Worm (Caenorhabditis elegans): ENCODE data around the gene taap-1.

Gene taap-1

DNA sequence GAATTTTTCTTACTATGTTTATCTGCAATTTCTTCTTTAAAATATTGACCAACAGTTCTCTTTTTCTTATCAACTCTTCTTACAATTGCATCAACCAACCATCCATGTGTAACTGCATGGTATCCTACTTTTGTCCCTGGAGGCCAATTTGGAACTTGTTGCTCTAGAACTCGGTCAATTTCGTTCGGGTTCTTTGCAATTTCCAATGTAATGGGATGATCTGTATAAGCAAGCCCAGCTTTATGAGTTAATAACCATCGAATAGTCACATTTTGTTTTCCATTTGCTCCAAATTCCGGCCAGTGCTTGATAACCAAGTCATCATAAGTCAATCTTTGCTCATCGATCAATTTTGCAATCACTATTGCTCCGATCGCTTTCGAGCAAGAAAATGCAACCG, 4.3 kb downstream of the taap-1 start:
- TF ChIP-seq nhr-43 (tag; optimal IDR thresholded peaks at IDR 0.05; ENCODE audit: poor library complexity, severe bottlenecking) (peak; percentile 32), mdl-1 (tag; optimal IDR thresholded peaks at IDR 0.05) (no peak), fkh-10 (GFP tag; optimal IDR thresholded peaks at IDR 0.05) (no peak), elt-3 (tag; optimal IDR thresholded peaks at IDR 0.05) (no peak), snpc-4 (tag; optimal IDR thresholded peaks at IDR 0.05) (no peak), nhr-23 (tag; optimal IDR thresholded peaks at IDR 0.05) (no peak), ceh-16 (tag; optimal IDR thresholded peaks at IDR 0.05) (no peak), pha-4 (tag; optimal IDR thresholded peaks at IDR 0.05) (peak; percentile 20), nhr-76 (tag; optimal IDR thresholded peaks at IDR 0.05) (no peak), nhr-67 (tag; optimal IDR thresholded peaks at IDR 0.05) (no peak), nhr-237 (tag; optimal IDR thresholded peaks at IDR 0.05) (no peak), ztf-4 (tag; optimal IDR thresholded peaks at IDR 0.05) (no peak), lin-15B (tag; optimal IDR thresholded peaks at IDR 0.05) (no peak), lin-39 (tag; optimal IDR thresholded peaks at IDR 0.05) (no peak), R02D3.7 (tag; optimal IDR thresholded peaks at IDR 0.05) (no peak), elt-2 (tag; optimal IDR thresholded peaks at IDR 0.05) (peak; percentile 11), eor-1 (tag; optimal IDR thresholded peaks at IDR 0.05) (no peak), nhr-25 (tag; optimal IDR thresholded peaks at IDR 0.05) (no peak), egl-27 (tag; optimal IDR thresholded peaks at IDR 0.05) (no peak), ama-1 (optimal IDR thresholded peaks at IDR 0.05) (peak; percentile 83), tbx-2 (tag; optimal IDR thresholded peaks at IDR 0.05) (no peak), zag-1 (tag; optimal IDR thresholded peaks at IDR 0.05) (no peak), ceh-28 (tag; optimal IDR thresholded peaks at IDR 0.05) (no peak), mml-1 (tag; optimal IDR thresholded peaks at IDR 0.05) (no peak), hmg-11 (tag; optimal IDR thresholded peaks at IDR 0.05) (no peak), ztf-11 (tag; optimal IDR thresholded peaks at IDR 0.05) (no peak), skn-1 (tag; optimal IDR thresholded peaks at IDR 0.05) (no peak)

ce11 chrII:8475306-8475822, 8.3 kb downstream of the taap-1 start, which contains the start of the genes M05D6.1 and M05D6.3:
Gene M05D6.1, minus strand, starts transcription at chrII:8475406.
Gene M05D6.3, plus strand, starts transcription at chrII:8475772.
- TF ChIP-seq eor-1 (tag; optimal IDR thresholded peaks at IDR 0.05) (no peak), hmg-11 (tag; optimal IDR thresholded peaks at IDR 0.05) (no peak), ZK546.5 (tag; optimal IDR thresholded peaks at IDR 0.05) (no peak), egl-27 (tag; optimal IDR thresholded peaks at IDR 0.05) (no peak), nhr-77 (tag; optimal IDR thresholded peaks at IDR 0.05) (no peak), lin-15B (tag; optimal IDR thresholded peaks at IDR 0.05) (no peak)

DNA sequence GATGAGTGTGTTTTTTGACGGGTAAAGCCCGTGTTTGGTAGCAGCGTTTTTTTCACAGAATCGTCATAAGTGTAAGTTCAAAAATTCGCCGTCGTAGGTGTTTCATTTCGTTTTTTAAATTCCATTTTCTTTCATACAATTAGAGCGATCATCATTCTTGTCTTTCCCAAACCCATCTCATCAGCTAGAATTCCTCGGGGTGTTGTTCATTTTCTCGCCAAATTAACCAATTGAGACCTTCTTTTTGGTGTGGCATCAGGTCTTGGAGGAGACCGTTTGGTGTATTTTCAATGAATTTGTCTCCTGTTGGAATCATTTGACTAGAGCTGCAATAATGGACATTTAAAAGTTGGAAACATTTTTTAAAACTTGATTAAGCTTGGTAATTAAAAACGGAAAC, 10.8 kb downstream of the taap-1 start:
- TF ChIP-seq nhr-76 (tag; optimal IDR thresholded peaks at IDR 0.05), result no peak
- no peak for TF ChIP-seq lsy-12 (tag; optimal IDR thresholded peaks at IDR 0.05)
- no peak for TF ChIP-seq skn-1 (tag; optimal IDR thresholded peaks at IDR 0.05)
- TF ChIP-seq nhr-28 (tag; optimal IDR thresholded peaks at IDR 0.05), result no peak
- no peak for TF ChIP-seq ceh-82 (tag; optimal IDR thresholded peaks at IDR 0.05)
- TF ChIP-seq sea-2 (GFP tag; optimal IDR thresholded peaks at IDR 0.05), result no peak
- TF ChIP-seq fkh-10 (GFP tag; optimal IDR thresholded peaks at IDR 0.05), result no peak
- TF ChIP-seq nhr-77 (tag; optimal IDR thresholded peaks at IDR 0.05), result no peak

- TF ChIP-seq R02D3.7 (tag; optimal IDR thresholded peaks at IDR 0.05) (no peak), nhr-28 (tag; optimal IDR thresholded peaks at IDR 0.05) (no peak), nhr-76 (tag; optimal IDR thresholded peaks at IDR 0.05) (no peak)
Observed at ce11 chrII:8471139-8471538, 12.5 kb downstream of the taap-1 start, which contains the start of gene M05D6.8. Gene M05D6.8, minus strand, starts transcription at chrII:8471239.

DNA sequence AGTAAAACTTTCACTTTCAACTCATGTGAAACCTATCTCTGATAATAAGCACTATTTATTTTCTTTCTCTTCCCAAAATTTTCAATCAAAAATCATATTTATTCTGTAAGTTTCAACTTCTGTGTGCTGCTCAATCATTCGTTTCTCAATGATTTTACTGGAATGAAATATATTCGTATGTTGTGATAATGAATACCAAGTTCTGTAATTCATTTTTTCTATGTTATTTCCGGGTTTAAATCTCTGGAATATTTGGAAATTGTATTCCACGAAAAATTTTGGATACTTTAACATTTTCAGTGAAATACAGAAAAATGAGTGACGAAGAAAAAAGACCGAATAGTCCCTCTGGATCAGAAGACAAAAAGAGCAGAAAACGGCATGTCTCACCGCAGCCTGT, 15.9 kb downstream of the taap-1 start, which contains the start of gene M05D6.2:
TSS of gene M05D6.2 (plus strand) at position 301 of the 400 bp plus-strand sequence.
- TF ChIP-seq lsy-12 (tag; optimal IDR thresholded peaks at IDR 0.05), result no peak
- no peak for TF ChIP-seq nhr-28 (tag; optimal IDR thresholded peaks at IDR 0.05)
- no peak for TF ChIP-seq aly-2 (tag; optimal IDR thresholded peaks at IDR 0.05)
- TF ChIP-seq elt-1 (tag; optimal IDR thresholded peaks at IDR 0.05), result no peak
- no peak for TF ChIP-seq ztf-11 (tag; optimal IDR thresholded peaks at IDR 0.05)
- no peak for TF ChIP-seq unc-39 (tag; optimal IDR thresholded peaks at IDR 0.05)
- no peak for TF ChIP-seq hmg-11 (tag; optimal IDR thresholded peaks at IDR 0.05)
- no peak for TF ChIP-seq ztf-4 (tag; optimal IDR thresholded peaks at IDR 0.05)
- TF ChIP-seq fkh-10 (GFP tag; optimal IDR thresholded peaks at IDR 0.05), result no peak
- no peak for TF ChIP-seq lin-15B (tag; optimal IDR thresholded peaks at IDR 0.05)
- TF ChIP-seq snpc-4 (tag; optimal IDR thresholded peaks at IDR 0.05), result no peak
- TF ChIP-seq fkh-2 (tag; optimal IDR thresholded peaks at IDR 0.05), result no peak
- no peak for TF ChIP-seq nhr-77 (tag; optimal IDR thresholded peaks at IDR 0.05)
- TF ChIP-seq nhr-67 (tag; optimal IDR thresholded peaks at IDR 0.05), result no peak
- TF ChIP-seq nfya-1 (tag; optimal IDR thresholded peaks at IDR 0.05; ENCODE audit: insufficient read depth), result no peak
- no peak for TF ChIP-seq elt-3 (tag; optimal IDR thresholded peaks at IDR 0.05)
- no peak for TF ChIP-seq ceh-16 (tag; optimal IDR thresholded peaks at IDR 0.05)
- TF ChIP-seq pqm-1 (tag; optimal IDR thresholded peaks at IDR 0.05), result no peak
- TF ChIP-seq eor-1 (tag; optimal IDR thresholded peaks at IDR 0.05), result no peak
